Worm (Caenorhabditis elegans) whole organism, L4 larva: ENCODE data around the gene Y116A8C.37.
A peak's percentile ranks its signal among the peaks of the same experiment; 100 is the strongest.

ENCODE experiments used
- F10B5.3 ChIP-seq: sonication (generic microtip); optimal IDR thresholded peaks from 2 replicates; lab custom pipeline; 2016; ENCODE audit warnings: mild to moderate bottlenecking, missing genetic modification characterization, missing compliant biosample characterization
- F26F4.8 ChIP-seq: fragments of 200-800 bp; sonication (Bioruptor generic); conservative IDR thresholded peaks from 2 replicates; pipeline ENCODE4 v1.3.6; 2022; ENCODE audit warnings: missing genetic modification characterization, missing compliant biosample characterization
- Y5F2A.4 ChIP-seq: fragments of 200-800 bp; sonication (Bioruptor generic); optimal IDR thresholded peaks from 2 replicates; lab custom pipeline; 2018; ENCODE audit warnings: mild to moderate bottlenecking, missing genetic modification characterization, missing compliant biosample characterization
- Y75B8A.6 ChIP-seq: fragments of 200-800 bp; sonication (Bioruptor generic); IDR thresholded peaks from 2 replicates; pipeline ENCODE4 v1.3.6; 2022; ENCODE audit warnings: missing genetic modification reagents, missing genetic modification characterization, missing compliant biosample characterization
- ama-1 ChIP-seq: fragments of 150-350 bp; optimal IDR thresholded peaks from 2 replicates; lab custom pipeline; 2014; ENCODE audit warnings: inconsistent platforms, mixed read lengths
- ceh-20 ChIP-seq: fragments of 200-800 bp; sonication (Bioruptor generic); IDR thresholded peaks from 2 replicates; pipeline ENCODE4 v1.3.6; 2022; ENCODE audit warnings: missing genetic modification reagents, missing genetic modification characterization, missing compliant biosample characterization
- ceh-28 ChIP-seq: fragments of 150-350 bp; optimal IDR thresholded peaks from 2 replicates; lab custom pipeline; 2014; ENCODE audit warnings: missing biosample characterization, missing genetic modification reagents, missing genetic modification characterization
- ceh-62 ChIP-seq: sonication (generic microtip); optimal IDR thresholded peaks from 2 replicates; lab custom pipeline; 2017; ENCODE audit warnings: missing biosample characterization, missing genetic modification characterization
- cey-2 ChIP-seq: sonication (generic microtip); optimal IDR thresholded peaks from 3 replicates; lab custom pipeline; 2017; ENCODE audit warnings: missing genetic modification characterization, mild to moderate bottlenecking, missing compliant biosample characterization, antibody characterized with exemption, borderline replicate concordance; ENCODE audit not compliant: insufficient read depth
- ctbp-1 ChIP-seq: fragments of 200-800 bp; sonication (Bioruptor generic); IDR thresholded peaks from 2 replicates; pipeline ENCODE4 v1.3.6; 2022; ENCODE audit warnings: missing genetic modification reagents, missing genetic modification characterization, missing compliant biosample characterization
- daf-16 ChIP-seq, 3 experiments: sonication (generic microtip); optimal IDR thresholded peaks; 2 replicates each; lab custom pipeline; 2016 to 2017; ENCODE audit warnings: missing genetic modification characterization in 3 of 3, missing genetic modification reagents in 3 of 3, mild to moderate bottlenecking in 2 of 3, missing compliant biosample characterization in 2 of 3, missing biosample characterization in 1 of 3, moderate library complexity in 1 of 3
- daf-8 ChIP-seq: fragments of 200-800 bp; sonication (Bioruptor generic); IDR thresholded peaks from 2 replicates; pipeline ENCODE4 v1.3.6; 2022; ENCODE audit warnings: missing genetic modification characterization, missing compliant biosample characterization
- dmd-6 ChIP-seq: fragments of 200-800 bp; sonication (Bioruptor generic); IDR thresholded peaks from 2 replicates; pipeline ENCODE4 v1.3.6; 2022; ENCODE audit warnings: missing genetic modification reagents, missing genetic modification characterization, missing compliant biosample characterization
- duxl-1 ChIP-seq: sonication (generic microtip); optimal IDR thresholded peaks from 2 replicates; lab custom pipeline; 2016; ENCODE audit warnings: mild to moderate bottlenecking, missing genetic modification characterization, moderate library complexity, missing compliant biosample characterization; ENCODE audit not compliant: poor library complexity
- dve-1 ChIP-seq: sonication (generic microtip); optimal IDR thresholded peaks from 2 replicates; lab custom pipeline; 2017; ENCODE audit warnings: antibody characterized with exemption, mild to moderate bottlenecking, missing genetic modification characterization, missing compliant biosample characterization; ENCODE audit not compliant: insufficient read depth
- fos-1 ChIP-seq: fragments of 150-350 bp; optimal IDR thresholded peaks from 2 replicates; lab custom pipeline; 2014; ENCODE audit warnings: missing biosample characterization, missing genetic modification characterization
- gei-8 ChIP-seq: fragments of 200-800 bp; sonication (Bioruptor generic); optimal IDR thresholded peaks from 2 replicates; lab custom pipeline; 2018; ENCODE audit warnings: mild to moderate bottlenecking, missing genetic modification characterization, missing compliant biosample characterization
- hlh-11 ChIP-seq: fragments of 200-800 bp; sonication (Bioruptor generic); optimal IDR thresholded peaks from 2 replicates; lab custom pipeline; 2018; ENCODE audit warnings: mild to moderate bottlenecking, missing genetic modification characterization, missing compliant biosample characterization
- jun-1 ChIP-seq: fragments of 150-350 bp; optimal IDR thresholded peaks from 2 replicates; lab custom pipeline; 2014; ENCODE audit warnings: missing biosample characterization, missing genetic modification reagents, missing genetic modification characterization
- lim-7 ChIP-seq: fragments of 200-800 bp; sonication (Bioruptor generic); IDR thresholded peaks from 2 replicates; pipeline ENCODE4 v1.3.6; 2022; ENCODE audit warnings: missing genetic modification characterization, missing compliant biosample characterization
- lin-1 ChIP-seq: fragments of 200-800 bp; sonication (Bioruptor generic); IDR thresholded peaks from 2 replicates; pipeline ENCODE4 v1.3.6; 2022; ENCODE audit warnings: missing genetic modification reagents, missing genetic modification characterization, missing compliant biosample characterization
- lin-38 ChIP-seq: fragments of 200-800 bp; sonication (Bioruptor generic); IDR thresholded peaks from 2 replicates; pipeline ENCODE4 v1.3.6; 2022; ENCODE audit warnings: missing genetic modification reagents, missing genetic modification characterization, missing compliant biosample characterization
- lin-39 ChIP-seq: fragments of 150-350 bp; optimal IDR thresholded peaks from 2 replicates; lab custom pipeline; 2014; ENCODE audit warnings: missing biosample characterization, missing genetic modification reagents, missing genetic modification characterization
- lir-3 ChIP-seq: sonication (generic microtip); optimal IDR thresholded peaks from 2 replicates; lab custom pipeline; 2016; ENCODE audit warnings: mild to moderate bottlenecking, missing genetic modification characterization, missing compliant biosample characterization
- madf-5 ChIP-seq, 2 experiments: fragments of 200-800 bp; sonication (Bioruptor generic); IDR thresholded peaks; 2 replicates each; pipeline ENCODE4 v1.3.6; 2022; ENCODE audit warnings: missing compliant biosample characterization in 2 of 2, missing genetic modification characterization in 2 of 2
- madf-9 ChIP-seq: fragments of 200-800 bp; sonication (Bioruptor generic); conservative IDR thresholded peaks from 2 replicates; pipeline ENCODE4 v1.3.6; 2022; ENCODE audit warnings: missing genetic modification reagents, missing genetic modification characterization, missing compliant biosample characterization
- mep-1 ChIP-seq: fragments of 150-350 bp; sonication (generic microtip); optimal IDR thresholded peaks from 3 replicates; lab custom pipeline; 2014; ENCODE audit warnings: missing biosample characterization, missing genetic modification characterization
- mes-2 ChIP-seq: sonication (generic microtip); optimal IDR thresholded peaks from 2 replicates; lab custom pipeline; 2016; ENCODE audit warnings: missing genotype, mild to moderate bottlenecking, missing genetic modification characterization, missing compliant biosample characterization; ENCODE audit not compliant: poor library complexity, severe bottlenecking
- nhr-10 ChIP-seq: fragments of 150-350 bp; optimal IDR thresholded peaks from 2 replicates; lab custom pipeline; 2014; ENCODE audit warnings: missing biosample characterization, missing genetic modification characterization
- nhr-111 ChIP-seq: fragments of 200-800 bp; sonication (Bioruptor generic); optimal IDR thresholded peaks from 2 replicates; lab custom pipeline; 2018; ENCODE audit warnings: mild to moderate bottlenecking, missing genetic modification characterization, missing compliant biosample characterization
- nhr-28 ChIP-seq: fragments of 150-350 bp; optimal IDR thresholded peaks from 2 replicates; lab custom pipeline; 2014; ENCODE audit warnings: missing biosample characterization, missing genetic modification characterization
- nhr-41 ChIP-seq: fragments of 200-800 bp; sonication (Bioruptor generic); IDR thresholded peaks from 2 replicates; pipeline ENCODE4 v1.3.6; 2022; ENCODE audit warnings: missing genetic modification reagents, missing genetic modification characterization, missing compliant biosample characterization
- nhr-48 ChIP-seq: sonication (generic microtip); optimal IDR thresholded peaks from 2 replicates; lab custom pipeline; 2016; ENCODE audit warnings: mild to moderate bottlenecking, missing genetic modification characterization, missing compliant biosample characterization
- nhr-77 ChIP-seq: fragments of 150-350 bp; optimal IDR thresholded peaks from 2 replicates; lab custom pipeline; 2014; ENCODE audit warnings: missing biosample characterization, missing genetic modification characterization
- pqm-1 ChIP-seq: sonication (generic microtip); optimal IDR thresholded peaks from 2 replicates; lab custom pipeline; 2017; ENCODE audit warnings: missing biosample characterization, missing genetic modification characterization
- saeg-2 ChIP-seq: fragments of 200-800 bp; sonication (Bioruptor generic); IDR thresholded peaks from 2 replicates; pipeline ENCODE4 v1.3.6; 2022; ENCODE audit warnings: missing genetic modification reagents, missing genetic modification characterization, missing compliant biosample characterization
- sdz-12 ChIP-seq: fragments of 200-800 bp; sonication (Bioruptor generic); optimal IDR thresholded peaks from 2 replicates; lab custom pipeline; 2018; ENCODE audit warnings: mild to moderate bottlenecking, missing genetic modification characterization, missing compliant biosample characterization
- skn-1 ChIP-seq: fragments of 150-350 bp; optimal IDR thresholded peaks from 2 replicates; lab custom pipeline; 2014; ENCODE audit warnings: missing biosample characterization, missing genetic modification characterization
- snpc-4 ChIP-seq: fragments of 150-350 bp; optimal IDR thresholded peaks from 2 replicates; lab custom pipeline; 2014; ENCODE audit warnings: missing biosample characterization, missing genetic modification characterization
- tag-97 ChIP-seq: fragments of 200-800 bp; sonication (Bioruptor generic); IDR thresholded peaks from 2 replicates; pipeline ENCODE4 v1.3.6; 2022; ENCODE audit warnings: missing genetic modification characterization, missing compliant biosample characterization
- unc-130 ChIP-seq: sonication (generic microtip); optimal IDR thresholded peaks from 2 replicates; lab custom pipeline; 2016; ENCODE audit warnings: missing genetic modification reagents, missing genetic modification characterization, missing compliant biosample characterization
- zag-1 ChIP-seq: fragments of 150-350 bp; optimal IDR thresholded peaks from 2 replicates; lab custom pipeline; 2014; ENCODE audit warnings: missing biosample characterization, missing genetic modification characterization
- ztf-7 ChIP-seq: fragments of 150-350 bp; optimal IDR thresholded peaks from 2 replicates; lab custom pipeline; 2014; ENCODE audit warnings: missing biosample characterization, missing genetic modification characterization

The Y116A8C.37 gene

ce11 chrIV:17131035-17131595 lies at the start of gene Y116A8C.37, which contains the start of gene Y116A8C.38:
Y116A8C.37 (minus strand) TSS chrIV:17131135.
Y116A8C.38 (plus strand) TSS chrIV:17131545.
- no peak for TF ChIP-seq saeg-2 (GFP tag; lab: Robert Waterston, UW)
- TF ChIP-seq madf-9 (GFP tag; lab: Robert Waterston, UW): no peak

ce11 chrIV:17179565-17179964 lies 48.6 kb upstream of the Y116A8C.37 start:
- TF ChIP-seq gei-8 (GFP tag; lab: Kevin White, UChicago): no peak
- TF ChIP-seq duxl-1 (tag; lab: Kevin White, UChicago): no peak
- TF ChIP-seq ceh-28 (tag; lab: Kevin White, UChicago): no peak
- no peak for TF ChIP-seq nhr-10 (tag; lab: Kevin White, UChicago)
- no peak for TF ChIP-seq nhr-111 (GFP tag; lab: Kevin White, UChicago)
- no peak for TF ChIP-seq snpc-4 (tag; lab: Kevin White, UChicago)
- no peak for TF ChIP-seq daf-16 (GFP tag; optimal IDR thresholded peaks at IDR 0.05; lab: Kevin White, UChicago)
- TF ChIP-seq daf-16 (tag; optimal IDR thresholded peaks at IDR 0.05; lab: Kevin White, UChicago): peak; percentile 61
- TF ChIP-seq unc-130 (GFP tag; lab: Kevin White, UChicago): no peak
- no peak for TF ChIP-seq cey-2
- no peak for TF ChIP-seq daf-8
- TF ChIP-seq lin-39: no peak
- no peak for TF ChIP-seq hlh-11 (tag; lab: Kevin White, UChicago)
- TF ChIP-seq pqm-1 (tag; lab: Kevin White, UChicago): peak; percentile 86
- no peak for TF ChIP-seq lim-7 (GFP tag; lab: Robert Waterston, UW)
- no peak for TF ChIP-seq ama-1 (lab: Kevin White, UChicago)
- TF ChIP-seq F10B5.3 (tag; lab: Kevin White, UChicago): no peak

ce11 chrIV:17179071-17179470 lies 48.1 kb upstream of the Y116A8C.37 start:
- TF ChIP-seq dmd-6 (GFP tag; lab: Robert Waterston, UW): peak; percentile 78
- TF ChIP-seq lin-1 (GFP tag; lab: Robert Waterston, UW): 0 out of 2 replicates have a peak, but pooled peaks have one; percentile 9
- no peak for TF ChIP-seq daf-16 (GFP tag; optimal IDR thresholded peaks at IDR 0.05; lab: Kevin White, UChicago)
- peak; percentile 31 for TF ChIP-seq daf-16 (tag; optimal IDR thresholded peaks at IDR 0.05; lab: Kevin White, UChicago)
- peak; percentile 90 for TF ChIP-seq pqm-1 (tag; lab: Kevin White, UChicago)
- TF ChIP-seq sdz-12 (GFP tag; lab: Kevin White, UChicago): no peak
- peak; percentile 43 for TF ChIP-seq nhr-28 (tag; lab: Kevin White, UChicago)
- TF ChIP-seq dve-1 (tag; lab: Kevin White, UChicago): peak; percentile 14
- peak; percentile 52 for TF ChIP-seq hlh-11 (tag; lab: Kevin White, UChicago)
- peak; percentile 34; the same call in 1 of the 2 replicates for TF ChIP-seq nhr-41 (GFP tag; lab: Robert Waterston, UW)
- no peak for TF ChIP-seq jun-1 (tag; lab: Kevin White, UChicago)

ce11 chrIV:17176177-17176576 lies 45.2 kb upstream of the Y116A8C.37 start, which contains the start of gene C52D10.3:
C52D10.3 (plus strand) TSS chrIV:17176477.
- TF ChIP-seq lir-3 (no peak), skn-1 (tag; lab: Kevin White, UChicago) (no peak), ceh-62 (tag; lab: Kevin White, UChicago) (no peak), madf-5 (GFP tag; IDR thresholded peaks at IDR 0.05; lab: Robert Waterston, UW) (no peak), snpc-4 (tag; lab: Kevin White, UChicago) (no peak), ceh-20 (GFP tag; lab: Robert Waterston, UW) (no peak), mes-2 (tag; lab: Kevin White, UChicago) (no peak), tag-97 (no peak), fos-1 (tag; lab: Kevin White, UChicago) (no peak), Y5F2A.4 (GFP tag; lab: Kevin White, UChicago) (no peak), zag-1 (tag; lab: Kevin White, UChicago) (no peak), mep-1 (no peak), nhr-48 (tag; lab: Kevin White, UChicago) (no peak), dve-1 (tag; lab: Kevin White, UChicago) (no peak), Y75B8A.6 (no peak), ctbp-1 (no peak), lin-38 (GFP tag; lab: Robert Waterston, UW) (no peak), ztf-7 (no peak), nhr-77 (tag; lab: Kevin White, UChicago) (no peak), F26F4.8 (GFP tag; lab: Robert Waterston, UW) (no peak)
